Fruit fly (Drosophila melanogaster): ENCODE measurements around the gene Osi22.

Osi22 gene

dm6 chr3R:13290329-13290728 lies at the start of gene Osi22:
Gene Osi22, plus strand, starts transcription at chr3R:13290629.
- TF ChIP-seq CTCF (optimal IDR thresholded peaks at IDR 0.05), result no peak
- no peak for TF ChIP-seq CG8478 (optimal IDR thresholded peaks at IDR 0.05)

DNA sequence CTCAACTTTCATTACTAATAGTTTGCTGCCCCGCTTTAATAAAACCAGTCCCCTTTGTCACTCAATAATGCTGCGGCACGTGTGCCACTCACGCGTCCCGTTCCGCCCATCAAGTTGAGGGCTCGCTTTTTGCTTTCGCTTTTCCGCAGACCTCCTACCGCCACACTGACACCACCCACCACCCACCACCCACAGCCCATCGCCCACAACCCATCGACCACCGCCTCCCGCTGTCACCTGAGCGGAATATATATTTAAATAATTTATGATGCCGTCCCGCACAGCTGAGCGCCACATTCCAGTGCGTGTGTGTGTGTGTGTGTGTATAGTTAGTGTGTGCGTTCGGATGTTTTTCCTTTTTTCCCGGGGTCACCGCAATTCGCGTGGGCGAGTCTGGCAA lies 48.7 kb upstream of the Osi22 start:
- no peak for TF ChIP-seq CTCF (optimal IDR thresholded peaks at IDR 0.05)
- TF ChIP-seq CG8478 (optimal IDR thresholded peaks at IDR 0.05), result no peak

DNA sequence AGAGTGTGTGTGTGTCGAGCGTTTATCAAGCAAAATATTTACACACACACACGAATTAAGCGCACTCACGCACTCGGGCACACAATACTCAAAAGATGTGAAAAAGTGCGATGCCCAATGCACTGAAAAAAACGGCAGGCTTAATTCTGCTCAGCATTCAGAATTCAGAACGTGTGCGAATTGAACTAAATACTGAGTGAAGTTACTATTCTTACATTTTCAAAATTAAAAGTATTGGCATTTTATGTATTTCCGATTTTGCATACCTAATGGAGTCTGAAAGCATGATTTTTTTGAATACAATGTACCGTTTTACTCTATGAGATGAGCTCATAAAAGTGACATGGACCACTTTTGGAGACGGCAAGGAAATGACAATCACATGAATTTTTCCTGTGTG lies 33.3 kb upstream of the Osi22 start:
- no peak for TF ChIP-seq CG8478 (optimal IDR thresholded peaks at IDR 0.05)
- no peak for TF ChIP-seq CTCF (optimal IDR thresholded peaks at IDR 0.05)

DNA sequence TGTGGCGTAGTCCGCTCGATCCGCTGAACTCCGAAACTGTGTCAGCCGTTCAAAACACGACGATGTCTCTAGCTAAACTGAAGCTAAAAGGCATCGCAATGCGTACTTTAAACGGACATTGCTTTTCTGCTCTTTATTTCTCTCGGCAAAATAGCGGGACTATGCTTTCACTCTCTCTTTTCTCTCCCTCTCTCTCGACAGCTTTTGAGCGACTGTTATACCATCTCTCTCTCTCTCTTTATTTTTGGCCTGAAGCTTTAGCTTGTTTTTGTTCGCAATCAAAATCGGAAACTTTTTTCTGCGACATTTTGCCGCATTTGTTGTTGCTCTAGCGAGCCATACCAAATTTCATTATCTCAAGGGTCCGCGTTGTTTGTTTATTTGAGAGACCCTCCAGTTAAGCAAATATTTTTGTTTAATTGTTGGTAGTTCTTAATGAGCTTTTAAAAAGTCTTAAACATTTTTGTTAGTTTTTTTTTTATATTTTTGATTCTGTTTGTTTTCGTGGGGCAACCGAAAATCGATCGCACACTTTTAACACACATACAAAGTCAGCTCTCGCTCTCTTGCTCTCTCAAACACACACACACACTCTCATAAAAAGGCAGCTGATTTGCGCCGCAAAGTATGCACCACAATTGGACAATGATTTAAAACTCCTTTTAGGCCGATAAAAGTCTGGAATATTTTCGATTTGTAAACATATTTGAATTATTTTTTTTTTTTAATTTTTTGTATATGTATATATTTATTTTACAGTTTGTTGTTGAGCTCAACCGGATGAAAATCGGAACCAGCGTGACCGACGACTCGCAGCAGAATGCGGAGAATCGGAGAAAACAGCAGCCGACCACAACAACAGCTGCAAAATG lies 31.5 kb upstream of the Osi22 start, which contains the start of gene Ace:
Ace (minus strand) TSS at position 822 of the 872 bp plus-strand sequence.
- no peak for TF ChIP-seq CTCF (optimal IDR thresholded peaks at IDR 0.05)
- no peak for TF ChIP-seq CG8478 (optimal IDR thresholded peaks at IDR 0.05)

DNA sequence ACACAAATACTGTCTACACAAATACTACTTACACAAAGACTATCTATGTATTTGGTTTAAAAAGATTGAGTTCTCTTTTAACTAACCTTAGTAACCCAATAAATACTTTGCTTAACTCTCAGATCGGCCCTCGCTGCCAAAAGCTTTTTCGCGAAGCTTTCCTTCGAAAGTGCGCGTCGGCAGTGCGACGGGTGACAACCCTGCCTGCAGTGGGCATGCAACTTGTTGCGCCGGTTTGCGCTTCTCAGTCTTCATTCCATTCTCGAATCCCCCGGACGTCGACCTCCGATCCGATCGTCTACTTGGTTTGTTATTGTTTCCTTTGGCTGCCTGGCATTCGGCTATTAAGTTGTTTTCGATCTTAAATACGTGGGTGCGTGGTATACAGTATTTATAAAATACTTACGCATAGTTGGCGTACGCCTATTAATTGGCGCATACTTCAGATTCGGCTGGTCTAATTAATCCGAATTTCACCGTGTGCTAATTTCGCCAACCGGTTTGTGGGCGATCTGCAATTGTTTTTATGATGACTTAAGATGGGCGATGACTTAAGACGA lies 30.2 kb upstream of the Osi22 start, which contains the start of gene CG11686:
CG11686 (plus strand) TSS at position 243 of the 560 bp plus-strand sequence.
- no peak for TF ChIP-seq CG8478 (optimal IDR thresholded peaks at IDR 0.05)
- no peak for TF ChIP-seq CTCF (optimal IDR thresholded peaks at IDR 0.05)

dm6 chr3R:13261706-13262105 lies 28.7 kb upstream of the Osi22 start:
- no peak for TF ChIP-seq CTCF (optimal IDR thresholded peaks at IDR 0.05)
- no peak for TF ChIP-seq CG8478 (optimal IDR thresholded peaks at IDR 0.05)

DNA sequence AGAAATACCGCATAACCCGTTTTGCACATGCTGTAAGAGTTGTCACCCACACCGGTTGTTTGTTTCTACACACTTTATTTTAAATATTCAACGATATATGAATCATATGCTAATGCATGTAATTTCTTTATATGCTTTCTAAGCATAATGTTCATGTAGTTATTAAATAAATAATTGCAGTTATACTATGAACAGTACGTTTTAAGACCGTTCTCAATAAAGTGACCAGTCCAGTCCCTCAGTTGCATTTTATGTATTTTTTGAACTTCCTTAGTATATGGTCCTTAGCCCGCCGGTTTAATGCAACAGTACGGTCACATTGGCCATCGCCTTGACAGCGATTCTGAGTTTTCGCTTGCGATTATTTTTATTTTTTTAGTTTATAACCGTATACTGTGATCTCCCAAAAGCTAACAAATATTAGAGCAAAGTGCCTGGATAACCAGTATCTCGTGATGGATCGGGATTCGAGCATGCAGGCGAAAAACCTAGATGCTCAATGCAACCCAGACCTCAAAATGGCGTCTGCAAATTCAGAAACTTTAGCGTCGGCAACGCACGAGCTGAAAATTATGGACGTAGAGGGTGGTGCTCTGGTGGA lies 26.3 kb upstream of the Osi22 start, which contains the start of gene Ravus:
Ravus (minus strand) TSS at position 1 of the 601 bp plus-strand sequence.
- TF ChIP-seq CTCF (optimal IDR thresholded peaks at IDR 0.05) (no peak), CG8478 (optimal IDR thresholded peaks at IDR 0.05) (no peak)

DNA sequence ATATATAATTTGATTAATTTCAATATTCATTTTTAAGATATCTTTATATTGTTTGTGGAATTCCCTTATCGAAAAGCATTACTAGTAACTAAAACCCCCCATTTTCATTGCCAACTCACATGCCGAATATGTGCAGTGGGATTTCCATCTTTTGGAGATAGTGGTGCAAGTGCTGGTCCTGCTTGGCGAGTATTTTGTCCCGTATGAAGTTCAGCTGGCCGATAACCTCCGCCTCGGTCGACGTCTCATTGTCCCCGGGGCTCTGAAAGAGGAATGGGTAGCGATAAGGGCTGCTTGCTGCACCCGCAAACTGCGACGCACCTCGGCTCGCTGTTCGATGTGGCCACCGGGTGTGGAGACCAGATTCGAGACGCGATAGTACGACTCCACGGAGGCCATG lies 19.8 kb upstream of the Osi22 start:
- TF ChIP-seq CTCF (optimal IDR thresholded peaks at IDR 0.05), result no peak
- no peak for TF ChIP-seq CG8478 (optimal IDR thresholded peaks at IDR 0.05)

DNA sequence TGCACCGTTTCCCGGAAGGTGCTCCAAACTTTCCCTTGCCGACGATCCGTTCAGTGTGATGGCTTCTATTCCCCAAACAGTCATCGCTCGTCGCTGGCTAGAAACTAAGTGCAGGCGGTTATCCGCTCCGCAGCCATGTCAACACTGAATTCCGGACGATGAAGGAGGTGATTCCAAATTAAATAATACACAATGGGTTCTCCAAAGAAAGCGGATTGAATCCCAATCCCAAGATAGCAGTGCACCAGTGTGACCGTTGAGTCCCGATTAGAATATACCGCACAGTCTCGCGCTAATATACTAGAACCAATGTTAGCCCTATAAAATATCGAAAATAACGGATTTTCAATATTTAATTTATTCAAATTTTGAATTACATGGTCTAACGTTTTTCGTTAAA lies 18.7 kb upstream of the Osi22 start, which contains the start of gene TBC1D5:
TBC1D5 (minus strand) TSS at position 254 of the 400 bp plus-strand sequence.
- TF ChIP-seq CTCF (optimal IDR thresholded peaks at IDR 0.05) (no peak), CG8478 (optimal IDR thresholded peaks at IDR 0.05) (no peak)

dm6 chr3R:13273462-13273861 lies 17.0 kb upstream of the Osi22 start:
- TF ChIP-seq CTCF (optimal IDR thresholded peaks at IDR 0.05) (no peak), CG8478 (optimal IDR thresholded peaks at IDR 0.05) (no peak)

dm6 chr3R:13274257-13274796 lies 16.1 kb upstream of the Osi22 start:
- no peak for TF ChIP-seq CTCF (optimal IDR thresholded peaks at IDR 0.05)
- no peak for TF ChIP-seq CG8478 (optimal IDR thresholded peaks at IDR 0.05)

- TF ChIP-seq CTCF (optimal IDR thresholded peaks at IDR 0.05) (no peak), CG8478 (optimal IDR thresholded peaks at IDR 0.05) (no peak)
These were observed 15.0 kb upstream of the Osi22 start for dm6 chr3R:13275473-13275872.

DNA sequence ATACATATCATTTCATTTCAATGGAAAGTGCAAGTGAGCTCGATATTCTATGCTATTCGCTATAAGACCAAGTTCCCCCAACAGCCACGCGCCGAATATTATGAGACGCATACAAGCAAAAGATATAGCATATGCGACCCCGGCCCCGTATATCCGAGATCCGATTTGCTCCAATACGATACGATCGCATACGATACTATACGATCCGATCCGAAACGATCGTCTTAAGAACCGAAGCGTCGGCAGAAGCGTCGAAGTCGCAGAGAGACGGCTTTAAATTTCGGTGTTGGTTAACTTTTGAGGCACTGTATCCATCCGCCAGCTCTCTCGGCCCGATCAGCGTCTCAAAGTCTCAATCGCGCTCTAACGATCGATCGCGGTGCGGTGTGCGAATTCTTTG lies 11.0 kb upstream of the Osi22 start, which contains the start of gene CG8630:
CG8630 (plus strand) TSS at position 303 of the 400 bp plus-strand sequence.
- no peak for TF ChIP-seq CG8478 (optimal IDR thresholded peaks at IDR 0.05)
- TF ChIP-seq CTCF (optimal IDR thresholded peaks at IDR 0.05), result no peak

- TF ChIP-seq CG8478 (optimal IDR thresholded peaks at IDR 0.05) (no peak), CTCF (optimal IDR thresholded peaks at IDR 0.05) (no peak)
These were observed 5.3 kb upstream of the Osi22 start for dm6 chr3R:13285110-13285509.

dm6 chr3R:13286118-13286579 lies 4.3 kb upstream of the Osi22 start, which contains the start of gene CG15888:
Gene CG15888, minus strand, starts transcription at chr3R:13286529.
- TF ChIP-seq CG8478 (optimal IDR thresholded peaks at IDR 0.05), result no peak

Measured in S2 (cell line).